Worm (Caenorhabditis elegans) whole organism, late embryonic: ENCODE results near the gene vars-1.

Source experiments
- K09A11.1 ChIP-seq: sonication (generic microtip); optimal IDR thresholded peaks from 2 replicates; lab custom pipeline; 2017; ENCODE audit warnings: antibody characterized with exemption, mild to moderate bottlenecking, missing genetic modification characterization, missing compliant biosample characterization; ENCODE audit not compliant: insufficient read depth
- ama-1 ChIP-seq: fragments of 150-350 bp; optimal IDR thresholded peaks from 2 replicates; lab custom pipeline; 2014
- dve-1 ChIP-seq: sonication (generic microtip); optimal IDR thresholded peaks from 2 replicates; lab custom pipeline; 2017; ENCODE audit warnings: antibody characterized with exemption, mild to moderate bottlenecking, missing genetic modification characterization, missing compliant biosample characterization
- fkh-10 ChIP-seq: fragments of 150-350 bp; optimal IDR thresholded peaks from 2 replicates; lab custom pipeline; 2014; ENCODE audit warnings: missing biosample characterization, missing genetic modification reagents, missing genetic modification characterization
- gmeb-2 ChIP-seq: sonication (generic microtip); optimal IDR thresholded peaks from 2 replicates; lab custom pipeline; 2016; ENCODE audit warnings: missing genetic modification characterization, inconsistent platforms, missing compliant biosample characterization
- hlh-30 ChIP-seq: sonication (generic microtip); optimal IDR thresholded peaks from 2 replicates; lab custom pipeline; 2017; ENCODE audit warnings: antibody characterized with exemption, missing genetic modification characterization, missing compliant biosample characterization; ENCODE audit not compliant: insufficient read depth
- hlh-6 ChIP-seq: sonication (generic microtip); optimal IDR thresholded peaks from 2 replicates; lab custom pipeline; 2016; ENCODE audit warnings: missing genotype, missing genetic modification characterization, missing compliant biosample characterization
- mec-3 ChIP-seq: sonication (generic microtip); optimal IDR thresholded peaks from 2 replicates; lab custom pipeline; 2016; ENCODE audit warnings: borderline replicate concordance, missing genetic modification characterization, missing compliant biosample characterization
- nfya-1 ChIP-seq: sonication (generic microtip); optimal IDR thresholded peaks from 2 replicates; lab custom pipeline; 2017; ENCODE audit warnings: missing genetic modification characterization, mild to moderate bottlenecking, missing compliant biosample characterization, antibody characterized with exemption, moderate library complexity
- nhr-11 ChIP-seq: fragments of 150-350 bp; optimal IDR thresholded peaks from 2 replicates; lab custom pipeline; 2014; ENCODE audit warnings: missing biosample characterization, missing genetic modification characterization
- pha-4 ChIP-seq: fragments of 150-350 bp; optimal IDR thresholded peaks from 2 replicates; lab custom pipeline; 2018; ENCODE audit warnings: missing biosample characterization, missing genetic modification reagents, missing genetic modification characterization
- sox-2 ChIP-seq: fragments of 200-800 bp; sonication (Bioruptor generic); IDR thresholded peaks from 2 replicates; pipeline ENCODE4 v1.3.6; 2022; ENCODE audit warnings: missing genetic modification reagents, missing genetic modification characterization, missing compliant biosample characterization
- unc-3 ChIP-seq, 2 experiments: fragments of 200-800 bp in 1 of 2; sonication (Bioruptor generic) in 1 of 2; sonication (generic microtip) in 1 of 2; conservative IDR thresholded peaks in 1 of 2; optimal IDR thresholded peaks in 1 of 2; 2 replicates each; pipeline versions ENCODE4 v1.3.6 to Lab custom; 2016 to 2022; ENCODE audit warnings: missing compliant biosample characterization in 2 of 2, missing genetic modification characterization in 2 of 2, missing genetic modification reagents in 1 of 2
- ztf-16 ChIP-seq: sonication (generic microtip); optimal IDR thresholded peaks from 2 replicates; lab custom pipeline; 2017; ENCODE audit warnings: missing genetic modification characterization, missing compliant biosample characterization

DNA sequence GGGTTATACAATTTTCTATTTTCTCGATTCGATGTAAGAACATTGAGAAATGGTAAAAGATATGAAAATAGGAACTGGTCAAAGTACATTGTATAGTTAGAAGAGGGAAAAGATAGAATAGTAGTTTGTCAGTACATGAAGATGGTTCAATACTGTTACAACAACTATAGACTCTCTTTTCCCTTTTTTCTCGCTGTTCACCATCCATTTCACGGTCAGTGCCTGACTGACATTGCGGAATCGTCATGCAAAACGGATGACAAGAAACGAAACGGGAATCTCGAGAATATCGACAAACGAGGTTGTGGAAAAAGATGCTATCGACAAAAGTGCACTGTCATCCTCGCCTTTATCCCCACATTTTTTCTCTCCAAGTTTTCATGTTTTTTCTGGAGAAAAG, 12.5 kb downstream of the vars-1 start:
- no peak for TF ChIP-seq hlh-6 (tag; lab: Kevin White, UChicago)
- TF ChIP-seq sox-2 (GFP tag; lab: Robert Waterston, UW) = no peak
- no peak for TF ChIP-seq gmeb-2 (tag; lab: Kevin White, UChicago)
- no peak for TF ChIP-seq hlh-30 (tag; lab: Kevin White, UChicago)
- no peak for TF ChIP-seq ama-1
- TF ChIP-seq fkh-10 (GFP tag; lab: Kevin White, UChicago) = no peak
- TF ChIP-seq nhr-11 (tag; lab: Kevin White, UChicago) = no peak
- TF ChIP-seq pha-4 (tag; lab: Kevin White, UChicago) = no peak
- no peak for TF ChIP-seq nfya-1 (tag; lab: Kevin White, UChicago)
- no peak for TF ChIP-seq dve-1 (tag; lab: Kevin White, UChicago)
- no peak for TF ChIP-seq unc-3 (GFP tag; conservative IDR thresholded peaks at IDR 0.05; lab: Robert Waterston, UW)
- TF ChIP-seq unc-3 (tag; optimal IDR thresholded peaks at IDR 0.05; lab: Kevin White, UChicago) = no peak
- TF ChIP-seq ztf-16 = no peak
- TF ChIP-seq K09A11.1 (tag; lab: Kevin White, UChicago) = no peak
- no peak for TF ChIP-seq mec-3 (tag; lab: Kevin White, UChicago)
